Fruit fly (Drosophila melanogaster): ENCODE results near the gene Sap-r.

dm6 chr3R:30865365-30865770 lies 23.5 kb downstream of the Sap-r start:
- TF ChIP-seq CG15336 (GFP tag; IDR thresholded peaks at IDR 0.05) (no peak), CG6276 (GFP tag; optimal IDR thresholded peaks at IDR 0.05) (no peak), CG7368 (GFP tag; optimal IDR thresholded peaks at IDR 0.05) (no peak), Hr38 (GFP tag; optimal IDR thresholded peaks at IDR 0.05) (no peak)

Measured in whole organism, prepupa.